Worm (Caenorhabditis elegans): Measurements from ENCODE around the gene mcm-2.

Gene mcm-2

ce11 chrII:12054558-12054957, 48.1 kb upstream of the mcm-2 start (continued):
- no peak for TF ChIP-seq nhr-42 (GFP tag; IDR thresholded peaks at IDR 0.05)
- TF ChIP-seq ZK337.2 (GFP tag; IDR thresholded peaks at IDR 0.05) = no peak
- TF ChIP-seq dve-1 (tag; optimal IDR thresholded peaks at IDR 0.05; ENCODE audit: insufficient read depth) = peak; percentile 15
- no peak for TF ChIP-seq nhr-11 (tag; optimal IDR thresholded peaks at IDR 0.05)

DNA sequence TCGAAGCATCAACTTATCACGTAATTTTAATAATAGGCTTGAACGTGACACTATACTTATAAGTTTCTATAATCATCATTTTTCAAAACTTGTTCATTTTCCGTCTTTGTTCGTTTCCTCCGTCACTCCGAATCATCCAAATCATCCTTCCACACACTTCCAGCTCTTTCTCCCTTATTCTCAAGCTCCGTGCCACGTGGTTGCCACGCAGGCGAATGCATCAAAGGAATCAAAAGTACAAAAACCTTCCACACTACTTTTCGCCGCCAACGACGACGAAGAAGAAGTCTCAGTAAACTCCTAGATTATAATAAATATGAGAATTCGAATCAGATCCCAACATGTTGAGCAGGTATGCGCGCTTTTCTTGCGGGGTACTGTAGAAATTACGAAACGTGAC, 47.7 kb upstream of the mcm-2 start:
- TF ChIP-seq hmg-1.1 (GFP tag; IDR thresholded peaks at IDR 0.05) = 0 out of 2 replicates have a peak, but pooled peaks have one; percentile 15
- TF ChIP-seq arid-1 (GFP tag; conservative IDR thresholded peaks at IDR 0.05) = no peak
- TF ChIP-seq aha-1 (tag) = peak; percentile 27
- TF ChIP-seq madf-5 (GFP tag; IDR thresholded peaks at IDR 0.05) = 0 out of 4 replicates have a peak, but pooled peaks of 1 of the 2 experiments have one; percentile 28
- TF ChIP-seq mdt-29 (GFP tag; IDR thresholded peaks at IDR 0.05) = no peak
- peak in 1 of 2 experiments; percentile 1 for TF ChIP-seq lsy-2 (tag; optimal IDR thresholded peaks at IDR 0.05)

DNA sequence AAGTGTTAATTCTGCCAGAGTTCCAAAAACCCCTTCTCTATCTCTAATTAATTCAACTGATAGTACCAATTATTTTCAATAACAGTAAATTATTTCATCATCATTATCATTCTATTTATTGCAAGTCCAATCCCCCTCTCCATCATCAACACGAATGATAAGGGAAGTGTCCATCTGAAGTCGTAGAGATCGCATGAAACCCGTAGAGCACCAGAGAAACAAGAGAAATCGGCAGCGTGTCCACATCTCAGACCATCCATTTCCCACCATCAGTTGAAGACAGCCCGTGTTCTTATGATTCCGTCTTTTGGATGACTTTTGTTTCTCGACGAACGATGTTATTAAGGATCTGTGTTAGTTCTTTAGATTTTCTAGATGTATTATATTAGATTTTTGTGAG, 47.1 kb upstream of the mcm-2 start:
- TF ChIP-seq nhr-48 (tag; optimal IDR thresholded peaks at IDR 0.05) = no peak
- peak; percentile 37 for TF ChIP-seq hlh-30 (tag; optimal IDR thresholded peaks at IDR 0.05; ENCODE audit: insufficient read depth)
- no peak for TF ChIP-seq Y105C5A.15 (GFP tag; IDR thresholded peaks at IDR 0.05)
- no peak for TF ChIP-seq ztf-7 (tag; optimal IDR thresholded peaks at IDR 0.05)
- peak in 1 of 2 experiments; percentile 58 for TF ChIP-seq unc-62 (GFP tag; optimal IDR thresholded peaks at IDR 0.05 in 1 of 2)
- no peak for TF ChIP-seq unc-62 (tag; optimal IDR thresholded peaks at IDR 0.05)
- TF ChIP-seq jun-1 (tag; optimal IDR thresholded peaks at IDR 0.05) = no peak
- peak; percentile 18 for TF ChIP-seq nhr-28 (tag; optimal IDR thresholded peaks at IDR 0.05)
- no peak for TF ChIP-seq Y5F2A.4 (GFP tag; optimal IDR thresholded peaks at IDR 0.05)
- no peak for TF ChIP-seq lin-29 (GFP tag; IDR thresholded peaks at IDR 0.05)
- TF ChIP-seq hlh-11 (tag; optimal IDR thresholded peaks at IDR 0.05) = peak; percentile 6
- peak; percentile 35 to 77 for TF ChIP-seq mdl-1 (tag; optimal IDR thresholded peaks at IDR 0.05)
- TF ChIP-seq T26A8.4 (GFP tag; IDR thresholded peaks at IDR 0.05) = no peak
- TF ChIP-seq daf-16 (GFP tag; optimal IDR thresholded peaks at IDR 0.05) = no peak
- no peak for TF ChIP-seq daf-16 (tag; optimal IDR thresholded peaks at IDR 0.05)
- TF ChIP-seq skn-1 (tag; optimal IDR thresholded peaks at IDR 0.05) = no peak
- TF ChIP-seq madf-9 (GFP tag; conservative IDR thresholded peaks at IDR 0.05) = no peak
- no peak for TF ChIP-seq ceh-32 (tag; optimal IDR thresholded peaks at IDR 0.05; ENCODE audit: poor library complexity)
- TF ChIP-seq spr-1 (tag; optimal IDR thresholded peaks at IDR 0.05) = no peak
- no peak for TF ChIP-seq duxl-1 (tag; optimal IDR thresholded peaks at IDR 0.05; ENCODE audit: poor library complexity)
- no peak for TF ChIP-seq nhr-25 (tag; optimal IDR thresholded peaks at IDR 0.05; ENCODE audit: borderline replicate concordance, insufficient read depth)
- TF ChIP-seq vab-7 (GFP tag; IDR thresholded peaks at IDR 0.05) = no peak
- TF ChIP-seq nhr-6 (tag; optimal IDR thresholded peaks at IDR 0.05) = no peak
- TF ChIP-seq mxl-3 (GFP tag; optimal IDR thresholded peaks at IDR 0.05) = peak; percentile 70
- TF ChIP-seq tra-1 (GFP tag; IDR thresholded peaks at IDR 0.05) = no peak

DNA sequence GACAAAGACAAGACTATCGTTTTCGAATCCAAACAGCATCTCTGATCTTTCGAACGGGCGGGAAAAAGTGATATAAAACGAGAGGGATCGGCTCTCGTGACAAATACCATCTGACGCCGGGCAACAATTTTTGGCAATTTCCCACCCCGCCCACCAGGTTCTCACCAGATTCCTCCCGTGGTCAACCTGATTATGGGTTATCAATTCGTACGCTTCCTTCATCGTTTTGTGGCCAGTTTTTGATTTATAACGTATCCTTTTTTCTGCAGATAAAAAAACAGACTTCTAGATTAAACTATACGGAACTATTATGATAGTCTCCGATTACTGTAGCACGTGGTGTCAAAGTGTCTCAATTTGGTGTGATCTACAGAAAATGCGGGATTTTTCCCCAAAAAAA, 46.5 kb upstream of the mcm-2 start:
- TF ChIP-seq ctbp-1 (GFP tag; IDR thresholded peaks at IDR 0.05) = no peak
- TF ChIP-seq ceh-82 (tag; optimal IDR thresholded peaks at IDR 0.05) = no peak
- no peak for TF ChIP-seq lin-38 (GFP tag; IDR thresholded peaks at IDR 0.05)
- peak; percentile 78 for TF ChIP-seq hlh-11 (tag; optimal IDR thresholded peaks at IDR 0.05)
- no peak for TF ChIP-seq ama-1 (optimal IDR thresholded peaks at IDR 0.05)
- peak; percentile 61 for TF ChIP-seq aha-1 (tag)
- no peak for TF ChIP-seq spr-3 (GFP tag; optimal IDR thresholded peaks at IDR 0.05)
- no peak for TF ChIP-seq nhr-102 (tag; optimal IDR thresholded peaks at IDR 0.05)
- peak; percentile 39 for TF ChIP-seq nhr-28 (tag; optimal IDR thresholded peaks at IDR 0.05)
- TF ChIP-seq lin-1 (GFP tag; IDR thresholded peaks at IDR 0.05) = no peak
- peak in 1 of 2 experiments; percentile 25 for TF ChIP-seq mdl-1 (tag; optimal IDR thresholded peaks at IDR 0.05)
- no peak for TF ChIP-seq ztf-11 (tag; optimal IDR thresholded peaks at IDR 0.05)
- TF ChIP-seq madf-5 (GFP tag; IDR thresholded peaks at IDR 0.05) = no peak
- peak; percentile 35 for TF ChIP-seq dve-1 (tag; optimal IDR thresholded peaks at IDR 0.05; ENCODE audit: insufficient read depth)
- no peak for TF ChIP-seq R02D3.7 (tag; optimal IDR thresholded peaks at IDR 0.05)
- no peak for TF ChIP-seq snpc-1.2 (GFP tag; IDR thresholded peaks at IDR 0.05)
- peak; percentile 15 for TF ChIP-seq dmd-6 (GFP tag; IDR thresholded peaks at IDR 0.05)
- peak; percentile 52 for TF ChIP-seq nhr-48 (tag; optimal IDR thresholded peaks at IDR 0.05)
- peak; percentile 44; the same call in 1 of the 2 replicates for TF ChIP-seq mdt-29 (GFP tag; IDR thresholded peaks at IDR 0.05)
- TF ChIP-seq fos-1 (tag; optimal IDR thresholded peaks at IDR 0.05) = no peak
- no peak for TF ChIP-seq zip-11 (GFP tag; IDR thresholded peaks at IDR 0.05)
